Worm (Caenorhabditis elegans) whole organism, midembryonic: ENCODE measurements around the gene col-91.

Experiments
- T22C8.4 ChIP-seq: fragments of 200-800 bp; sonication (Bioruptor generic); IDR thresholded peaks from 2 replicates; pipeline ENCODE4 v1.3.6; 2022; ENCODE audit warnings: missing genetic modification characterization, missing compliant biosample characterization
- cog-1 ChIP-seq: sonication (generic microtip); optimal IDR thresholded peaks from 2 replicates; lab custom pipeline; 2016; ENCODE audit warnings: missing genetic modification characterization, missing compliant biosample characterization
- med-1 ChIP-seq: sonication (generic microtip); optimal IDR thresholded peaks from 2 replicates; lab custom pipeline; 2017; ENCODE audit warnings: missing genetic modification characterization, mild to moderate bottlenecking, missing compliant biosample characterization, antibody characterized with exemption, missing genetic modification reagents; ENCODE audit not compliant: insufficient read depth
- tab-1 ChIP-seq: fragments of 200-800 bp; sonication (Bioruptor generic); IDR thresholded peaks from 2 replicates; pipeline ENCODE4 v1.3.6; 2022; ENCODE audit warnings: missing genetic modification characterization, missing compliant biosample characterization

DNA sequence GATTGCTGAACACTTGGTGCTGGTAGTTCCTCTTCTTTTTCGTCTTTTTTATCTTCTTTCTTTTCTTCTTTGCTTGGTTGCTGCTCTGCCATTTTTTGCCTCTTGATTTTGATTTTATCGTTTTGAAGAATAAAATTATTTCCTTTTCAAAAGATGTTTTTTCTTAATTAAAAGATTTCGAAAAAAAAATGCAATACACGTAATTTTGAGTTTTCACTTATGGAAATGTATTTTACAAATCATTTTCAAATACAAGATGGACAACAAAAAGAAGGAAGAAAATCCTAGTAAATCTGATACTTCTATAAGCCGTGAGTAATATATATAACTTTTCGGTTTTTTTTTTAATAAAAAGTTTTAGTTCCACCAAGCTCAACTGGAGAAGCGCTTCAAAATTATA, 14.1 kb downstream of the col-91 start, which contains the start of the genes C02F5.10 and C02F5.2:
- TF ChIP-seq cog-1 (tag; lab: Kevin White, UChicago) (no peak), T22C8.4 (GFP tag; lab: Robert Waterston, UW) (no peak), tab-1 (GFP tag; lab: Robert Waterston, UW) (no peak), med-1 (GFP tag; lab: Kevin White, UChicago) (no peak)
